Fruit fly (Drosophila melanogaster) whole organism, embryonic: Measurements from ENCODE around the gene CG15742.

Source experiments
- CG17912 ChIP-seq: fragments of 200-800 bp; sonication (Bioruptor generic); optimal IDR thresholded peaks from 2 replicates; lab custom pipeline; 2018; ENCODE audit warnings: missing biosample characterization, mild to moderate bottlenecking, missing genetic modification characterization
- CG7987 ChIP-seq: fragments of 200-800 bp; sonication (Bioruptor generic); optimal IDR thresholded peaks from 2 replicates; lab custom pipeline; 2018; ENCODE audit warnings: missing biosample characterization, mild to moderate bottlenecking, missing genetic modification characterization, moderate library complexity
- dysf ChIP-seq: fragments of 200-800 bp; sonication (Bioruptor generic); IDR thresholded peaks from 3 replicates; pipeline ENCODE4 v1.3.6; 2022; ENCODE audit warnings: missing biosample characterization, missing genetic modification characterization
- gsb-n ChIP-seq: fragments of 200-800 bp; sonication (Bioruptor generic); optimal IDR thresholded peaks from 3 replicates; lab custom pipeline; 2018; ENCODE audit warnings: missing biosample characterization, mild to moderate bottlenecking, missing genetic modification characterization
- luna ChIP-seq: fragments of 200-800 bp; sonication (Bioruptor generic); optimal IDR thresholded peaks from 2 replicates; lab custom pipeline; 2016; ENCODE audit warnings: missing biosample characterization, missing genetic modification characterization
- sr ChIP-seq: fragments of 200-800 bp; sonication (Bioruptor generic); IDR thresholded peaks from 3 replicates; pipeline ENCODE4 v1.3.6; 2022; ENCODE audit warnings: missing biosample characterization, missing genetic modification characterization

DNA sequence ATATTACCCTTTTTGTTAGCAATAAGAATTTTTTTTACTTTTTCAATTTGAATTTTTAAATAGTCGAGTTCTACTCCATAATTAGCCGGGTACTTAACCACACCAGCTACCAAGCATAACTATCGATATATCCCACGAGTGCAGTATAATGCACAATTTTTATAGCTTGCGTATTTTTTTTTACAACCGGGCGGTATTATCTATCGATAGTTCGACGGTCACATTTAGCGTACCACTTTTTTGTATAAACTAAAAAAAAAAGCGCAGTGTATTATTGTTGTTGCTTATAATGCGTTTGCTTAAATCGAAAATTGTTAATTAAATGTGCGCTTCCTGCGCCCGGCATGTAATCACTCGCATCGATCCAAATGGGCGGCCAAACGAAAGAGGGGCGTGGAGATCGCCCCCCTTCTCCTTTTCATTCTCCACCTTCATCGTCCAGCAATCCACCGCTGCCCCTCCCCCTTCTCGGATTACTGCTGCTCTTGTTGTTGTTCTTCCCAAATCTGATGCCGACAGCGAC is 29.6 kb upstream of the CG15742 start, which contains the start of gene Remo:
- TF ChIP-seq CG17912 (GFP tag; lab: Kevin White, UChicago), result no peak
- TF ChIP-seq dysf (GFP tag; lab: Robert Waterston, UW), result no peak
- TF ChIP-seq CG7987, result no peak
- TF ChIP-seq sr (GFP tag; lab: Robert Waterston, UW), result no peak
- TF ChIP-seq luna (GFP tag; lab: Kevin White, UChicago), result no peak
- TF ChIP-seq gsb-n (tag; lab: Kevin White, UChicago), result no peak
